Worm (Caenorhabditis elegans) whole organism, L3 larva: ENCODE results near the gene F58F12.2.

Source experiments
- ceh-16 ChIP-seq: sonication (generic microtip); optimal IDR thresholded peaks from 2 replicates; lab custom pipeline; 2017; ENCODE audit warnings: missing biosample characterization, missing genetic modification characterization
- nhr-11 ChIP-seq: fragments of 150-350 bp; optimal IDR thresholded peaks from 2 replicates; lab custom pipeline; 2014; ENCODE audit warnings: missing biosample characterization, missing genetic modification characterization

DNA sequence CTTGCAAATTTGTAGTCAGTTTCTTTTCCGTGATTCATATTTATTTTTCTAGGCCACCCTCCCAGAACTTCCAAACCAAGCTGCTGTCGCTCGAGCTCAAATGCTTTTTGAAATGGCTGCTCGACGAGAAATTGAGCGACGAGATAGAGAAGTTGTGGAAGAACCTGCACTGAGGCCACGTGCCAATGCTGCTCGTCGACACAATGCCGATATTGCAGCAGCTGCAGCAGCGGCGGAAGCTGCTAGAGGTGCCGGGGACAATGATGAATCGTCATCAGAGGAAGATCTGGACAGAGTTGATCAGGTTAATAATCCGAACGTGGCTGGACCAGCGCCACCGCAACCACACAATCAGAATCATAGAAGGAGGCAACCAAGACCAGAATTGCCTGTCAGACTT is 14.5 kb downstream of the F58F12.2 start:
- TF ChIP-seq ceh-16 (tag; lab: Kevin White, UChicago) (no peak), nhr-11 (tag; lab: Kevin White, UChicago) (no peak)
